Worm (Caenorhabditis elegans): ENCODE data around the gene M153.5.

The M153.5 gene

ce11 chrX:12141051-12141450 lies 2.7 kb upstream of the M153.5 start, which contains the start of gene lyst-1:
lyst-1 (minus strand) TSS chrX:12141151.
- TF ChIP-seq mdt-29 (GFP tag; IDR thresholded peaks at IDR 0.05) (no peak), ZK546.5 (tag; optimal IDR thresholded peaks at IDR 0.05) (no peak), madf-5 (GFP tag; IDR thresholded peaks at IDR 0.05) (no peak), ceh-82 (tag; optimal IDR thresholded peaks at IDR 0.05) (no peak), aly-2 (tag; optimal IDR thresholded peaks at IDR 0.05) (no peak), daf-16 (GFP tag; optimal IDR thresholded peaks at IDR 0.05) (no peak), daf-16 (tag; optimal IDR thresholded peaks at IDR 0.05) (no peak), spr-3 (GFP tag; optimal IDR thresholded peaks at IDR 0.05) (no peak), nhr-48 (tag; optimal IDR thresholded peaks at IDR 0.05) (no peak), F10B5.3 (tag; optimal IDR thresholded peaks at IDR 0.05) (no peak), madf-9 (GFP tag; conservative IDR thresholded peaks at IDR 0.05) (no peak), ztf-11 (tag; optimal IDR thresholded peaks at IDR 0.05) (no peak), ceh-28 (tag; optimal IDR thresholded peaks at IDR 0.05) (no peak), nhr-42 (GFP tag; IDR thresholded peaks at IDR 0.05) (no peak), nhr-76 (tag; optimal IDR thresholded peaks at IDR 0.05) (no peak), fkh-10 (GFP tag; optimal IDR thresholded peaks at IDR 0.05) (no peak), nhr-111 (GFP tag; optimal IDR thresholded peaks at IDR 0.05) (no peak), gei-8 (GFP tag; optimal IDR thresholded peaks at IDR 0.05) (no peak), lin-29 (GFP tag; IDR thresholded peaks at IDR 0.05) (no peak), nhr-10 (tag; optimal IDR thresholded peaks at IDR 0.05) (no peak), mxl-2 (GFP tag; conservative IDR thresholded peaks at IDR 0.05) (no peak)

- TF ChIP-seq T20F7.1 (GFP tag; optimal IDR thresholded peaks at IDR 0.05) (no peak), aly-2 (tag; optimal IDR thresholded peaks at IDR 0.05) (no peak), pqm-1 (tag; optimal IDR thresholded peaks at IDR 0.05) (no peak), F37D6.2 (tag; optimal IDR thresholded peaks at IDR 0.05) (no peak), hif-1 (tag; optimal IDR thresholded peaks at IDR 0.05) (no peak), zip-2 (tag; optimal IDR thresholded peaks at IDR 0.05) (no peak), ceh-62 (tag; optimal IDR thresholded peaks at IDR 0.05) (no peak), madf-9 (GFP tag; conservative IDR thresholded peaks at IDR 0.05) (no peak), spr-1 (tag; optimal IDR thresholded peaks at IDR 0.05) (no peak), nhr-6 (tag; optimal IDR thresholded peaks at IDR 0.05) (no peak), lin-15B (tag; optimal IDR thresholded peaks at IDR 0.05) (no peak), ceh-44 (GFP tag; IDR thresholded peaks at IDR 0.05) (no peak), lin-13 (GFP tag; optimal IDR thresholded peaks at IDR 0.05) (no peak), T26A8.4 (GFP tag; IDR thresholded peaks at IDR 0.05) (no peak), daf-12 (tag; optimal IDR thresholded peaks at IDR 0.05) (no peak), jun-1 (tag; optimal IDR thresholded peaks at IDR 0.05) (no peak), attf-4 (tag; optimal IDR thresholded peaks at IDR 0.05) (no peak), ceh-82 (tag; optimal IDR thresholded peaks at IDR 0.05) (no peak)
Measured at ce11 chrX:12142569-12142968, 1.2 kb upstream of the M153.5 start, which contains the start of gene M153.3. M153.3 (plus strand) TSS chrX:12142869.

ce11 chrX:12145919-12146318 lies 2.1 kb downstream of the M153.5 start:
- TF ChIP-seq pqm-1 (tag; optimal IDR thresholded peaks at IDR 0.05) (peak; percentile 20), lin-38 (GFP tag; IDR thresholded peaks at IDR 0.05) (no peak), nhr-11 (tag; optimal IDR thresholded peaks at IDR 0.05) (no peak), nhr-48 (tag; optimal IDR thresholded peaks at IDR 0.05) (no peak), dve-1 (tag; optimal IDR thresholded peaks at IDR 0.05; ENCODE audit: insufficient read depth) (peak; percentile 47), ceh-82 (tag; optimal IDR thresholded peaks at IDR 0.05) (no peak), dmd-8 (GFP tag; IDR thresholded peaks at IDR 0.05) (no peak), egl-43 (GFP tag; IDR thresholded peaks at IDR 0.05) (no peak), daf-12 (tag; optimal IDR thresholded peaks at IDR 0.05) (no peak), spr-1 (tag; optimal IDR thresholded peaks at IDR 0.05) (no peak), nhr-28 (tag; optimal IDR thresholded peaks at IDR 0.05) (peak; percentile 30), zip-11 (GFP tag; IDR thresholded peaks at IDR 0.05) (no peak), fos-1 (tag; optimal IDR thresholded peaks at IDR 0.05) (no peak), hif-1 (tag; optimal IDR thresholded peaks at IDR 0.05) (no peak), unc-62 (GFP tag; optimal IDR thresholded peaks at IDR 0.05 in 1 of 2) (peak in 1 of 2 experiments; percentile 85), unc-62 (tag; optimal IDR thresholded peaks at IDR 0.05) (no peak), ceh-32 (tag; optimal IDR thresholded peaks at IDR 0.05; ENCODE audit: poor library complexity) (no peak), pha-4 (GFP tag; IDR thresholded peaks at IDR 0.05) (no peak), pha-4 (tag; optimal IDR thresholded peaks at IDR 0.05) (no peak), daf-16 (GFP tag; optimal IDR thresholded peaks at IDR 0.05) (no peak), daf-16 (tag; optimal IDR thresholded peaks at IDR 0.05) (peak; percentile 72), nhr-42 (GFP tag; IDR thresholded peaks at IDR 0.05) (no peak), spr-3 (GFP tag; optimal IDR thresholded peaks at IDR 0.05) (no peak), hmg-1.1 (GFP tag; IDR thresholded peaks at IDR 0.05) (no peak), lin-15B (tag; optimal IDR thresholded peaks at IDR 0.05) (no peak)

Data from whole organism, L4 larva.